Worm (Caenorhabditis elegans): ENCODE results near the gene R07B7.8.

DNA sequence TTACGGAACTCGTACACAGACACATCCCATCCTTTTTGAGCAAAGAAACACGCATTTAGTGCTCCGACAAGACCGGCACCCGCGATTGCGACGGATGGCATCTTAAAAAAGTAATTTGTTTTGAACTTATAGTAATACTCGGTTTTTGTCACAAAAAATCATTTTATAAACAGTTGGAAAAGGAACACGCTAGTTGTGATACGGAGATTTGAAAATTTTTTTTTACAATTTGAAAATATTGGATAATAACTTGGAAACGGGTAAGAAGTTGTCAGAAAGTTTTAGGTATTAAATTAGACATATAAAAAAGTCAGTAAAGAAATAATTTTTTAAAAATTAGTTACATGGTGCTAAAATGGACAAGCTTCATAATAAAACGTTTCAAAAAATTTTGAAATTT, 13.7 kb downstream of the R07B7.8 start, which contains the start of gene kmo-1:
- TF ChIP-seq ztf-11 (tag; optimal IDR thresholded peaks at IDR 0.05) (no peak), R02D3.7 (tag; optimal IDR thresholded peaks at IDR 0.05) (no peak), ztf-4 (tag; optimal IDR thresholded peaks at IDR 0.05) (no peak), aly-2 (tag; optimal IDR thresholded peaks at IDR 0.05) (no peak), nhr-76 (tag; optimal IDR thresholded peaks at IDR 0.05) (no peak), ceh-9 (tag; optimal IDR thresholded peaks at IDR 0.05) (no peak), ZK546.5 (tag; optimal IDR thresholded peaks at IDR 0.05) (no peak), zag-1 (tag; optimal IDR thresholded peaks at IDR 0.05) (no peak), nhr-12 (tag; optimal IDR thresholded peaks at IDR 0.05) (no peak), nhr-77 (tag; optimal IDR thresholded peaks at IDR 0.05) (no peak), lin-39 (tag; optimal IDR thresholded peaks at IDR 0.05) (no peak)

Data from whole organism, L3 larva.